Worm (Caenorhabditis elegans) whole organism, L2 larva: ENCODE measurements around the gene C02B10.6.

Source experiments
- C34F6.9 ChIP-seq: fragments of 150-350 bp; optimal IDR thresholded peaks from 2 replicates; lab custom pipeline; 2014; ENCODE audit warnings: missing biosample characterization, missing genetic modification characterization
- F13H6.1 ChIP-seq: sonication (generic microtip); optimal IDR thresholded peaks from 2 replicates; lab custom pipeline; 2016; ENCODE audit warnings: missing genetic modification characterization, missing compliant biosample characterization
- R02D3.7 ChIP-seq: fragments of 150-350 bp; optimal IDR thresholded peaks from 2 replicates; lab custom pipeline; 2014; ENCODE audit warnings: missing biosample characterization, missing genetic modification characterization
- Y55F3AM.14 ChIP-seq: fragments of 200-800 bp; sonication (Bioruptor generic); optimal IDR thresholded peaks from 2 replicates; lab custom pipeline; 2018; ENCODE audit warnings: mild to moderate bottlenecking, missing genetic modification characterization, missing compliant biosample characterization
- ZK546.5 ChIP-seq: sonication (generic microtip); optimal IDR thresholded peaks from 2 replicates; lab custom pipeline; 2017; ENCODE audit warnings: missing biosample characterization, missing genetic modification characterization
- alr-1 ChIP-seq: fragments of 150-350 bp; optimal IDR thresholded peaks from 2 replicates; lab custom pipeline; 2014; ENCODE audit warnings: missing biosample characterization, missing genetic modification characterization
- aly-2 ChIP-seq: fragments of 150-350 bp; optimal IDR thresholded peaks from 2 replicates; lab custom pipeline; 2014; ENCODE audit warnings: missing biosample characterization, missing genetic modification characterization
- ama-1 ChIP-seq: fragments of 150-350 bp; optimal IDR thresholded peaks from 2 replicates; lab custom pipeline; 2018; ENCODE audit warnings: inconsistent platforms
- blmp-1 ChIP-seq: sonication (generic microtip); optimal IDR thresholded peaks from 2 replicates; lab custom pipeline; 2017; ENCODE audit warnings: missing genetic modification characterization, mild to moderate bottlenecking, missing compliant biosample characterization, antibody characterized with exemption, moderate library complexity; ENCODE audit not compliant: insufficient read depth
- ceh-16 ChIP-seq: fragments of 150-350 bp; optimal IDR thresholded peaks from 2 replicates; lab custom pipeline; 2014; ENCODE audit warnings: missing biosample characterization, missing genetic modification characterization
- ceh-82 ChIP-seq: fragments of 150-350 bp; optimal IDR thresholded peaks from 2 replicates; lab custom pipeline; 2014; ENCODE audit warnings: missing biosample characterization, missing genetic modification characterization
- crh-2 ChIP-seq: sonication (generic microtip); optimal IDR thresholded peaks from 2 replicates; lab custom pipeline; 2017; ENCODE audit warnings: missing biosample characterization, missing genetic modification characterization
- dmd-4 ChIP-seq: sonication (generic microtip); optimal IDR thresholded peaks from 2 replicates; lab custom pipeline; 2017; ENCODE audit warnings: missing biosample characterization, missing genetic modification characterization
- egl-27 ChIP-seq: sonication (generic microtip); optimal IDR thresholded peaks from 3 replicates; lab custom pipeline; 2017; ENCODE audit warnings: missing biosample characterization, missing genetic modification reagents, missing genetic modification characterization
- elt-1 ChIP-seq: fragments of 150-350 bp; optimal IDR thresholded peaks from 2 replicates; lab custom pipeline; 2014; ENCODE audit warnings: missing biosample characterization, missing genetic modification characterization
- elt-3 ChIP-seq: sonication (generic microtip); optimal IDR thresholded peaks from 2 replicates; lab custom pipeline; 2017; ENCODE audit warnings: missing biosample characterization, missing genetic modification characterization
- fos-1 ChIP-seq: fragments of 150-350 bp; optimal IDR thresholded peaks from 2 replicates; lab custom pipeline; 2014; ENCODE audit warnings: missing biosample characterization, missing genetic modification characterization
- gmeb-1 ChIP-seq: fragments of 150-350 bp; optimal IDR thresholded peaks from 2 replicates; lab custom pipeline; 2014; ENCODE audit warnings: missing biosample characterization, missing genetic modification characterization
- lin-11 ChIP-seq: fragments of 150-350 bp; sonication (generic microtip); optimal IDR thresholded peaks from 2 replicates; lab custom pipeline; 2014; ENCODE audit warnings: missing biosample characterization, missing genetic modification characterization, inconsistent platforms, mixed read lengths
- lin-13 ChIP-seq: fragments of 150-350 bp; optimal IDR thresholded peaks from 2 replicates; lab custom pipeline; 2014; ENCODE audit warnings: missing biosample characterization, missing genetic modification reagents, missing genetic modification characterization
- lin-39 ChIP-seq: fragments of 150-350 bp; optimal IDR thresholded peaks from 2 replicates; lab custom pipeline; 2014; ENCODE audit warnings: missing biosample characterization, missing genetic modification reagents, missing genetic modification characterization
- lsy-2 ChIP-seq, 2 experiments: fragments of 150-350 bp in 1 of 2; sonication (generic microtip) in 1 of 2; optimal IDR thresholded peaks; 2 replicates each; lab custom pipeline; 2014 to 2017; ENCODE audit warnings: missing biosample characterization in 2 of 2, missing genetic modification characterization in 2 of 2
- mab-5 ChIP-seq: fragments of 150-350 bp; optimal IDR thresholded peaks from 2 replicates; lab custom pipeline; 2014; ENCODE audit warnings: missing biosample characterization, missing genetic modification characterization
- mbf-1 ChIP-seq: sonication (generic microtip); optimal IDR thresholded peaks from 2 replicates; lab custom pipeline; 2017; ENCODE audit warnings: missing biosample characterization, missing genetic modification characterization
- mdl-1 ChIP-seq, 2 experiments: fragments of 150-350 bp in 1 of 2; sonication (generic microtip) in 1 of 2; optimal IDR thresholded peaks; 2 replicates each; lab custom pipeline; 2017; ENCODE audit warnings: missing biosample characterization in 2 of 2, missing genetic modification characterization in 2 of 2
- nhr-10 ChIP-seq: sonication (generic microtip); optimal IDR thresholded peaks from 2 replicates; lab custom pipeline; 2017; ENCODE audit warnings: missing biosample characterization, missing genetic modification characterization
- nhr-11 ChIP-seq: fragments of 150-350 bp; optimal IDR thresholded peaks from 2 replicates; lab custom pipeline; 2014; ENCODE audit warnings: missing biosample characterization, missing genetic modification characterization
- nhr-12 ChIP-seq: fragments of 150-350 bp; optimal IDR thresholded peaks from 2 replicates; lab custom pipeline; 2014; ENCODE audit warnings: missing biosample characterization, missing genetic modification characterization
- nhr-129 ChIP-seq: fragments of 150-350 bp; optimal IDR thresholded peaks from 2 replicates; lab custom pipeline; 2014; ENCODE audit warnings: missing biosample characterization, missing genetic modification characterization
- nhr-21 ChIP-seq: fragments of 150-350 bp; optimal IDR thresholded peaks from 2 replicates; lab custom pipeline; 2014; ENCODE audit warnings: missing biosample characterization, missing genetic modification characterization
- nhr-23 ChIP-seq: fragments of 150-350 bp; optimal IDR thresholded peaks from 2 replicates; lab custom pipeline; 2014; ENCODE audit warnings: missing biosample characterization, missing genetic modification reagents, missing genetic modification characterization
- nhr-237 ChIP-seq: fragments of 150-350 bp; optimal IDR thresholded peaks from 2 replicates; lab custom pipeline; 2014; ENCODE audit warnings: missing biosample characterization, missing genetic modification characterization
- nhr-25 ChIP-seq: fragments of 150-350 bp; sonication (generic microtip); optimal IDR thresholded peaks from 3 replicates; lab custom pipeline; 2014; ENCODE audit warnings: missing biosample characterization, missing genetic modification characterization
- nhr-6 ChIP-seq: fragments of 150-350 bp; optimal IDR thresholded peaks from 2 replicates; lab custom pipeline; 2014; ENCODE audit warnings: missing biosample characterization, missing genetic modification characterization
- nhr-77 ChIP-seq: fragments of 150-350 bp; optimal IDR thresholded peaks from 2 replicates; lab custom pipeline; 2014; ENCODE audit warnings: missing biosample characterization, missing genetic modification characterization
- peb-1 ChIP-seq: fragments of 150-350 bp; optimal IDR thresholded peaks from 2 replicates; lab custom pipeline; 2014; ENCODE audit warnings: missing biosample characterization, missing genetic modification characterization
- sem-4 ChIP-seq: fragments of 150-350 bp; optimal IDR thresholded peaks from 2 replicates; lab custom pipeline; 2014; ENCODE audit warnings: missing biosample characterization, missing genetic modification reagents, missing genetic modification characterization
- skn-1 ChIP-seq: sonication (generic microtip); optimal IDR thresholded peaks from 2 replicates; lab custom pipeline; 2017; ENCODE audit warnings: missing biosample characterization, missing genetic modification characterization
- sma-3 ChIP-seq: sonication (generic microtip); optimal IDR thresholded peaks from 2 replicates; lab custom pipeline; 2016; ENCODE audit warnings: missing genetic modification reagents, missing genetic modification characterization, missing compliant biosample characterization
- sma-9 ChIP-seq, 2 experiments: fragments of 150-350 bp in 1 of 2; sonication (generic microtip) in 1 of 2; optimal IDR thresholded peaks; 2 replicates each; lab custom pipeline; 2014 to 2016; ENCODE audit warnings: missing genetic modification characterization in 2 of 2, mild to moderate bottlenecking in 1 of 2, missing biosample characterization in 1 of 2, missing compliant biosample characterization in 1 of 2, missing genetic modification reagents in 1 of 2, moderate library complexity in 1 of 2
- snpc-4 ChIP-seq: fragments of 150-350 bp; optimal IDR thresholded peaks from 2 replicates; lab custom pipeline; 2014; ENCODE audit warnings: missing biosample characterization, missing genetic modification characterization
- unc-39 ChIP-seq: fragments of 150-350 bp; optimal IDR thresholded peaks from 2 replicates; lab custom pipeline; 2014; ENCODE audit warnings: missing biosample characterization, missing genetic modification characterization
- unc-55 ChIP-seq: fragments of 150-350 bp; sonication (generic microtip); optimal IDR thresholded peaks from 3 replicates; lab custom pipeline; 2014; ENCODE audit warnings: missing biosample characterization, missing genetic modification reagents, missing genetic modification characterization
- unc-62 ChIP-seq: fragments of 150-350 bp; optimal IDR thresholded peaks from 2 replicates; lab custom pipeline; 2014; ENCODE audit warnings: missing biosample characterization, missing genetic modification reagents, missing genetic modification characterization
- zag-1 ChIP-seq: fragments of 150-350 bp; optimal IDR thresholded peaks from 2 replicates; lab custom pipeline; 2014; ENCODE audit warnings: missing biosample characterization, missing genetic modification characterization
- ztf-1 ChIP-seq: fragments of 200-800 bp; sonication (Bioruptor generic); conservative IDR thresholded peaks from 2 replicates; pipeline ENCODE4 v1.3.6; 2022; ENCODE audit warnings: missing genetic modification characterization, missing compliant biosample characterization
- ztf-11 ChIP-seq: sonication (generic microtip); optimal IDR thresholded peaks from 2 replicates; lab custom pipeline; 2017; ENCODE audit warnings: missing biosample characterization, missing genetic modification characterization
- ztf-4 ChIP-seq: fragments of 150-350 bp; optimal IDR thresholded peaks from 2 replicates; lab custom pipeline; 2014; ENCODE audit warnings: missing biosample characterization, missing genetic modification characterization

The C02B10.6 gene

ce11 chrIV:5100145-5100544, 29.5 kb downstream of the C02B10.6 start:
- TF ChIP-seq nhr-21, result no peak
- TF ChIP-seq nhr-6, result no peak
- no peak for TF ChIP-seq egl-27 (tag; lab: Kevin White, UChicago)
- TF ChIP-seq Y55F3AM.14 (GFP tag; lab: Kevin White, UChicago), result peak; percentile 66
- no peak for TF ChIP-seq peb-1 (tag; lab: Kevin White, UChicago)
- no peak for TF ChIP-seq gmeb-1 (tag; lab: Kevin White, UChicago)
- no peak for TF ChIP-seq aly-2 (tag; lab: Kevin White, UChicago)
- TF ChIP-seq zag-1 (tag; lab: Kevin White, UChicago), result peak; percentile 37
- no peak for TF ChIP-seq mdl-1 (tag; optimal IDR thresholded peaks at IDR 0.05; lab: Kevin White, UChicago)
- no peak for TF ChIP-seq ama-1 (lab: Kevin White, UChicago)
- no peak for TF ChIP-seq dmd-4
- no peak for TF ChIP-seq skn-1
- TF ChIP-seq blmp-1, result no peak
- TF ChIP-seq alr-1 (tag; lab: Kevin White, UChicago), result no peak
- TF ChIP-seq sem-4 (tag; lab: Kevin White, UChicago), result no peak
- no peak for TF ChIP-seq ceh-16 (tag; lab: Kevin White, UChicago)
- TF ChIP-seq crh-2 (tag; lab: Kevin White, UChicago), result peak; percentile 0
- TF ChIP-seq fos-1 (tag; lab: Kevin White, UChicago), result no peak
- no peak for TF ChIP-seq ztf-11 (tag; lab: Kevin White, UChicago)
- no peak for TF ChIP-seq nhr-237
- TF ChIP-seq ztf-4, result peak; percentile 43
- no peak for TF ChIP-seq nhr-11 (tag; lab: Kevin White, UChicago)
- peak; percentile 5 for TF ChIP-seq unc-55 (GFP tag; lab: Kevin White, UChicago)
- TF ChIP-seq lsy-2 (tag; optimal IDR thresholded peaks at IDR 0.05; lab: Kevin White, UChicago), result peak in 1 of 2 experiments; percentile 39
- TF ChIP-seq unc-39 (tag; lab: Kevin White, UChicago), result no peak
- no peak for TF ChIP-seq elt-1 (tag; lab: Kevin White, UChicago)
- no peak for TF ChIP-seq ztf-1 (GFP tag; lab: Robert Waterston, UW)
- no peak for TF ChIP-seq nhr-25
- no peak for TF ChIP-seq unc-62 (GFP tag; lab: Kevin White, UChicago)
- TF ChIP-seq sma-9 (GFP tag; optimal IDR thresholded peaks at IDR 0.05; lab: Kevin White, UChicago), result peak; percentile 16
- TF ChIP-seq sma-9 (tag; optimal IDR thresholded peaks at IDR 0.05; lab: Kevin White, UChicago), result no peak
- TF ChIP-seq lin-39 (tag; lab: Kevin White, UChicago), result no peak
- TF ChIP-seq lin-13 (GFP tag; lab: Kevin White, UChicago), result peak; percentile 4
- peak; percentile 50 for TF ChIP-seq F13H6.1 (tag; lab: Kevin White, UChicago)
- TF ChIP-seq nhr-129 (tag; lab: Kevin White, UChicago), result peak; percentile 64
- no peak for TF ChIP-seq mab-5
- no peak for TF ChIP-seq snpc-4 (tag; lab: Kevin White, UChicago)
- TF ChIP-seq C34F6.9, result peak; percentile 39
- TF ChIP-seq nhr-10, result no peak
- no peak for TF ChIP-seq nhr-77
- TF ChIP-seq lin-11 (tag; lab: Kevin White, UChicago), result peak; percentile 41
- TF ChIP-seq R02D3.7 (tag; lab: Kevin White, UChicago), result no peak
- TF ChIP-seq nhr-12 (tag; lab: Kevin White, UChicago), result no peak
- no peak for TF ChIP-seq elt-3
- no peak for TF ChIP-seq nhr-23
- no peak for TF ChIP-seq ZK546.5 (tag; lab: Kevin White, UChicago)
- TF ChIP-seq sma-3, result no peak
- no peak for TF ChIP-seq ceh-82 (tag; lab: Kevin White, UChicago)
- TF ChIP-seq mbf-1 (tag; lab: Kevin White, UChicago), result no peak
